Worm (Caenorhabditis elegans) whole organism, midembryonic: ENCODE data around the gene hira-1.

ENCODE experiments used
- med-1 ChIP-seq: sonication (generic microtip); optimal IDR thresholded peaks from 2 replicates; lab custom pipeline; 2017; ENCODE audit warnings: missing genetic modification characterization, mild to moderate bottlenecking, missing compliant biosample characterization, antibody characterized with exemption, missing genetic modification reagents; ENCODE audit not compliant: insufficient read depth
- ref-1 ChIP-seq: fragments of 200-800 bp; sonication (Bioruptor generic); conservative IDR thresholded peaks from 2 replicates; pipeline ENCODE4 v1.3.6; 2022; ENCODE audit warnings: missing genetic modification reagents, missing genetic modification characterization, missing compliant biosample characterization
- tab-1 ChIP-seq: fragments of 200-800 bp; sonication (Bioruptor generic); IDR thresholded peaks from 2 replicates; pipeline ENCODE4 v1.3.6; 2022; ENCODE audit warnings: missing genetic modification characterization, missing compliant biosample characterization
- ztf-23 ChIP-seq: fragments of 200-800 bp; sonication (Bioruptor generic); IDR thresholded peaks from 2 replicates; pipeline ENCODE4 v1.3.6; 2022; ENCODE audit warnings: missing genetic modification reagents, missing genetic modification characterization, missing compliant biosample characterization

- TF ChIP-seq ztf-23 (GFP tag; lab: Robert Waterston, UW) (0 out of 2 replicates have a peak, but pooled peaks have one; percentile 40), ref-1 (no peak), med-1 (GFP tag; lab: Kevin White, UChicago) (no peak), tab-1 (GFP tag; lab: Robert Waterston, UW) (no peak)
Measured at ce11 chrIII:5180588-5180987, 10.3 kb upstream of the hira-1 start.
